Worm (Caenorhabditis elegans) whole organism, midembryonic: ENCODE results near the gene Y39A3B.1.
"Not testable (repeated sequence)": the region's sequence is repeated elsewhere in the genome, so short reads cannot be mapped to it uniquely, and the experiment has no call there.

Source experiments
- T22C8.4 ChIP-seq: fragments of 200-800 bp; sonication (Bioruptor generic); IDR thresholded peaks from 2 replicates; pipeline ENCODE4 v1.3.6; 2022; ENCODE audit warnings: missing genetic modification characterization, missing compliant biosample characterization
- cog-1 ChIP-seq: sonication (generic microtip); optimal IDR thresholded peaks from 2 replicates; lab custom pipeline; 2016; ENCODE audit warnings: missing genetic modification characterization, missing compliant biosample characterization
- flt-1 ChIP-seq: fragments of 200-800 bp; sonication (Bioruptor generic); IDR thresholded peaks from 2 replicates; pipeline ENCODE4 v1.3.6; 2022; ENCODE audit warnings: missing genetic modification characterization, missing compliant biosample characterization
- klf-2 ChIP-seq: fragments of 200-800 bp; sonication (Bioruptor generic); conservative IDR thresholded peaks from 2 replicates; pipeline ENCODE4 v1.3.6; 2022; ENCODE audit warnings: missing genetic modification reagents, missing genetic modification characterization, missing compliant biosample characterization
- med-1 ChIP-seq: sonication (generic microtip); optimal IDR thresholded peaks from 2 replicates; lab custom pipeline; 2017; ENCODE audit warnings: missing genetic modification characterization, mild to moderate bottlenecking, missing compliant biosample characterization, antibody characterized with exemption, missing genetic modification reagents; ENCODE audit not compliant: insufficient read depth
- ref-1 ChIP-seq: fragments of 200-800 bp; sonication (Bioruptor generic); conservative IDR thresholded peaks from 2 replicates; pipeline ENCODE4 v1.3.6; 2022; ENCODE audit warnings: missing genetic modification reagents, missing genetic modification characterization, missing compliant biosample characterization
- tab-1 ChIP-seq: fragments of 200-800 bp; sonication (Bioruptor generic); IDR thresholded peaks from 2 replicates; pipeline ENCODE4 v1.3.6; 2022; ENCODE audit warnings: missing genetic modification characterization, missing compliant biosample characterization
- ztf-23 ChIP-seq: fragments of 200-800 bp; sonication (Bioruptor generic); IDR thresholded peaks from 2 replicates; pipeline ENCODE4 v1.3.6; 2022; ENCODE audit warnings: missing genetic modification reagents, missing genetic modification characterization, missing compliant biosample characterization
- ztf-29 ChIP-seq: fragments of 200-800 bp; sonication (Bioruptor generic); IDR thresholded peaks from 2 replicates; pipeline ENCODE4 v1.3.6; 2022; ENCODE audit warnings: missing genetic modification reagents, missing genetic modification characterization, missing compliant biosample characterization

- not testable (repeated sequence) for TF ChIP-seq tab-1; flt-1 (GFP tag; lab: Robert Waterston, UW); ref-1 (GFP tag; lab: Robert Waterston, UW); cog-1 (tag; lab: Kevin White, UChicago); klf-2 (GFP tag; lab: Robert Waterston, UW); med-1 (GFP tag; lab: Kevin White, UChicago); ztf-29; ztf-23 (GFP tag; lab: Robert Waterston, UW)
- TF ChIP-seq T22C8.4 (GFP tag; lab: Robert Waterston, UW) = peak; percentile 98
Observed at ce11 chrIII:2013876-2014474, 8.1 kb downstream of the Y39A3B.1 start.
